Fruit fly (Drosophila melanogaster) whole organism, pupa: ENCODE results near the gene aqz.

ENCODE experiments used
- CG14655 ChIP-seq: fragments of 200-800 bp; sonication (Bioruptor generic); optimal IDR thresholded peaks from 3 replicates; lab custom pipeline; 2017; ENCODE audit warnings: mild to moderate bottlenecking, missing biosample characterization, missing genetic modification reagents, missing genetic modification characterization
- CG32121 ChIP-seq: fragments of 200-800 bp; sonication (Bioruptor generic); IDR thresholded peaks from 2 replicates; pipeline ENCODE4 v1.3.6; 2022; ENCODE audit warnings: missing biosample characterization, missing genetic modification characterization
- CG4496 ChIP-seq: fragments of 200-800 bp; sonication (Bioruptor generic); IDR thresholded peaks from 3 replicates; pipeline ENCODE4 v1.3.6; 2022; ENCODE audit warnings: missing biosample characterization, missing genetic modification characterization
- CG8159 ChIP-seq: fragments of 200-800 bp; sonication (Bioruptor generic); optimal IDR thresholded peaks from 3 replicates; lab custom pipeline; 2018; ENCODE audit warnings: missing biosample characterization, mild to moderate bottlenecking, missing genetic modification characterization, moderate library complexity
- CG8301 ChIP-seq: fragments of 200-800 bp; sonication (Bioruptor generic); optimal IDR thresholded peaks from 2 replicates; lab custom pipeline; 2018; ENCODE audit warnings: missing biosample characterization, mild to moderate bottlenecking, missing genetic modification characterization
- EcR ChIP-seq: fragments of 200-800 bp; sonication (Bioruptor generic); optimal IDR thresholded peaks from 3 replicates; lab custom pipeline; 2019; ENCODE audit warnings: missing biosample characterization, missing genetic modification characterization, mild to moderate bottlenecking, moderate library complexity, missing genetic modification reagents
- Pif1B ChIP-seq: fragments of 200-800 bp; sonication (Bioruptor generic); optimal IDR thresholded peaks from 3 replicates; lab custom pipeline; 2016; ENCODE audit warnings: missing biosample characterization, missing genetic modification characterization
- fd96Ca ChIP-seq: fragments of 200-800 bp; sonication (Bioruptor generic); IDR thresholded peaks from 3 replicates; pipeline ENCODE4 v1.3.6; 2022; ENCODE audit warnings: missing biosample characterization, missing genetic modification characterization
- gl ChIP-seq: fragments of 200-800 bp; sonication (Bioruptor generic); optimal IDR thresholded peaks from 2 replicates; lab custom pipeline; 2018; ENCODE audit warnings: missing biosample characterization, mild to moderate bottlenecking, missing genetic modification characterization

DNA sequence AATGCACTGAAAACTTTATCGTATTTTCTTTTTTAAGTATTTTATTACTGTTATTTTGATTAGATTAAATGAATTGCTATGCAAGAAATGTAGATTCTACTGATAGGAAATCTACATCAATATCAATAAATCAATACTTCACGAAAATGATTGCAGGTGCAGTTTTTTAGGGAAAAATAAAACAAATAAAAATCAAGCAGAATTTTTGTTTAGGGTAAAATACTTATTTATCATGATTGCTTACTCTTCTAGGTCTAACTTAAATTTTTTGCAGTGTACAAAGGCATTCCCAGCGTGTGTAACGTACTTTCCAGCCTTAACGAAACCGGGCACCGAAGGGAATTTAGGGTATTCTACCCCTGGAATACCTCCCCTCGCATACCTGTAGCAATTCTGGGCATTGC lies 12.0 kb downstream of the aqz start:
- TF ChIP-seq EcR (GFP tag; lab: Kevin White, UChicago) = no peak
- no peak for TF ChIP-seq CG14655
- no peak for TF ChIP-seq CG32121
- TF ChIP-seq CG8159 (tag; lab: Kevin White, UChicago) = peak; percentile 82
- peak; percentile 27 for TF ChIP-seq gl (tag; lab: Kevin White, UChicago)
- TF ChIP-seq CG4496 (GFP tag; lab: Robert Waterston, UW) = peak; percentile 19; the same call in 1 of the 3 replicates
- TF ChIP-seq CG8301 (tag; lab: Kevin White, UChicago) = peak; percentile 36
- TF ChIP-seq fd96Ca (GFP tag; lab: Robert Waterston, UW) = no peak
- no peak for TF ChIP-seq Pif1B (GFP tag; lab: Kevin White, UChicago)
